Fruit fly (Drosophila melanogaster) whole organism, embryonic: Measurements from ENCODE around the gene CG31948.

Experiments used
- Atf6 ChIP-seq: fragments of 200-800 bp; sonication (Bioruptor generic); IDR thresholded peaks from 2 replicates; pipeline ENCODE4 v1.3.6; 2022; ENCODE audit warnings: missing biosample characterization, missing genetic modification characterization
- C15 ChIP-seq: fragments of 200-800 bp; sonication (Bioruptor generic); IDR thresholded peaks from 3 replicates; pipeline ENCODE4 v1.3.6; 2022; ENCODE audit warnings: missing biosample characterization, missing genetic modification characterization
- CG10321 ChIP-seq: fragments of 200-800 bp; sonication (Bioruptor generic); IDR thresholded peaks from 2 replicates; pipeline ENCODE4 v1.3.6; 2022; ENCODE audit warnings: missing biosample characterization, missing genetic modification characterization
- CG11560 ChIP-seq: fragments of 200-800 bp; sonication (Bioruptor generic); IDR thresholded peaks from 3 replicates; pipeline ENCODE4 v1.3.6; 2022; ENCODE audit warnings: missing biosample characterization, missing genetic modification characterization
- CG1603 ChIP-seq: fragments of 200-800 bp; sonication (Bioruptor generic); optimal IDR thresholded peaks from 2 replicates; lab custom pipeline; 2019; ENCODE audit warnings: missing biosample characterization, mild to moderate bottlenecking, missing genetic modification characterization, moderate library complexity
- CG1647 ChIP-seq: fragments of 200-800 bp; sonication (Bioruptor generic); optimal IDR thresholded peaks from 3 replicates; lab custom pipeline; 2016; ENCODE audit warnings: missing biosample characterization, missing genetic modification characterization
- CG17829 ChIP-seq: fragments of 200-800 bp; optimal IDR thresholded peaks from 2 replicates; lab custom pipeline; 2019; ENCODE audit warnings: missing biosample characterization, mild to moderate bottlenecking, missing genetic modification characterization, moderate library complexity
- CG18619 ChIP-seq: fragments of 200-800 bp; sonication (Bioruptor generic); optimal IDR thresholded peaks from 3 replicates; lab custom pipeline; 2017; ENCODE audit warnings: missing biosample characterization, mild to moderate bottlenecking, missing genetic modification characterization
- CG2129 ChIP-seq: fragments of 200-800 bp; sonication (Bioruptor generic); IDR thresholded peaks from 2 replicates; pipeline ENCODE4 v1.3.6; 2022; ENCODE audit warnings: missing biosample characterization, missing genetic modification characterization; ENCODE audit not compliant: partially characterized antibody
- CG2678 ChIP-seq: fragments of 200-800 bp; sonication (Bioruptor generic); optimal IDR thresholded peaks from 3 replicates; lab custom pipeline; 2019; ENCODE audit warnings: missing biosample characterization, mild to moderate bottlenecking, missing genetic modification characterization, moderate library complexity
- CG31224 ChIP-seq: fragments of 200-800 bp; sonication (Bioruptor generic); IDR thresholded peaks from 2 replicates; pipeline ENCODE4 v1.3.6; 2022; ENCODE audit warnings: missing biosample characterization, missing genetic modification characterization
- CG32772 ChIP-seq: fragments of 200-800 bp; sonication (Bioruptor generic); IDR thresholded peaks from 2 replicates; pipeline ENCODE4 v1.3.6; 2022; ENCODE audit warnings: missing biosample characterization, missing genetic modification characterization
- CG3726 ChIP-seq: fragments of 200-800 bp; sonication (Bioruptor generic); IDR thresholded peaks from 3 replicates; pipeline ENCODE4, ENCODE4 v1.3.6; 2022; ENCODE audit warnings: missing biosample characterization, missing genetic modification characterization
- CG43689 ChIP-seq: fragments of 200-800 bp; sonication (Bioruptor generic); IDR thresholded peaks from 2 replicates; pipeline ENCODE4 v1.3.6; 2022; ENCODE audit warnings: missing biosample characterization, missing genetic modification characterization
- CG6791 ChIP-seq: fragments of 200-800 bp; sonication (Bioruptor generic); IDR thresholded peaks from 3 replicates; pipeline ENCODE4 v1.3.6; 2022; ENCODE audit warnings: missing biosample characterization, missing genetic modification characterization; ENCODE audit not compliant: partially characterized antibody
- CG7372 ChIP-seq: fragments of 200-800 bp; sonication (Bioruptor generic); IDR thresholded peaks from 2 replicates; pipeline ENCODE4 v1.3.6; 2022; ENCODE audit warnings: missing biosample characterization, missing genetic modification characterization
- CG7786 ChIP-seq: fragments of 200-800 bp; sonication (Bioruptor generic); optimal IDR thresholded peaks from 2 replicates; lab custom pipeline; 2016; ENCODE audit warnings: missing biosample characterization, missing genetic modification characterization
- CG8944 ChIP-seq: fragments of 200-800 bp; sonication (Bioruptor generic); optimal IDR thresholded peaks from 3 replicates; lab custom pipeline; 2016; ENCODE audit warnings: missing biosample characterization, missing genetic modification characterization
- CG9797 ChIP-seq: fragments of 200-800 bp; sonication (Bioruptor generic); optimal IDR thresholded peaks from 3 replicates; lab custom pipeline; 2018; ENCODE audit warnings: missing biosample characterization, mild to moderate bottlenecking, missing genetic modification characterization
- CG9876 ChIP-seq: fragments of 200-800 bp; sonication (Bioruptor generic); optimal IDR thresholded peaks from 2 replicates; lab custom pipeline; 2016; ENCODE audit warnings: missing biosample characterization, missing genetic modification characterization
- Chrac-16 ChIP-seq: fragments of 200-800 bp; sonication (Bioruptor generic); optimal IDR thresholded peaks from 3 replicates; lab custom pipeline; 2016; ENCODE audit warnings: missing biosample characterization, missing genetic modification characterization
- Dp ChIP-seq: fragments of 200-800 bp; sonication (Bioruptor generic); optimal IDR thresholded peaks from 2 replicates; lab custom pipeline; 2018; ENCODE audit warnings: missing biosample characterization, mild to moderate bottlenecking, missing genetic modification characterization, moderate library complexity
- Fer1 ChIP-seq: fragments of 200-800 bp; sonication (Bioruptor generic); optimal IDR thresholded peaks from 2 replicates; lab custom pipeline; 2017; ENCODE audit warnings: missing biosample characterization, mild to moderate bottlenecking, missing genetic modification characterization
- Fer3 ChIP-seq: fragments of 200-800 bp; sonication (Bioruptor generic); optimal IDR thresholded peaks from 2 replicates; lab custom pipeline; 2018; ENCODE audit warnings: missing biosample characterization, mild to moderate bottlenecking, missing genetic modification characterization, moderate library complexity
- HmgD ChIP-seq: fragments of 200-800 bp; sonication (Bioruptor generic); optimal IDR thresholded peaks from 3 replicates; lab custom pipeline; 2016; ENCODE audit warnings: missing biosample characterization, missing genetic modification characterization
- Hsf ChIP-seq: fragments of 200-800 bp; sonication (Bioruptor generic); optimal IDR thresholded peaks from 3 replicates; lab custom pipeline; 2016; ENCODE audit warnings: missing biosample characterization, missing genetic modification characterization
- Mrtf ChIP-seq: fragments of 200-800 bp; sonication (Bioruptor generic); IDR thresholded peaks from 3 replicates; pipeline ENCODE4 v1.3.6; 2022; ENCODE audit warnings: missing biosample characterization, missing genetic modification characterization
- PHDP ChIP-seq: fragments of 200-800 bp; sonication (Bioruptor generic); optimal IDR thresholded peaks from 3 replicates; lab custom pipeline; 2018; ENCODE audit warnings: missing biosample characterization, mild to moderate bottlenecking, missing genetic modification characterization, moderate library complexity
- Rx ChIP-seq: fragments of 200-800 bp; sonication (Bioruptor generic); IDR thresholded peaks from 2 replicates; pipeline ENCODE4 v1.3.6; 2022; ENCODE audit warnings: missing biosample characterization, missing genetic modification characterization
- Sry-δ ChIP-seq: fragments of 200-800 bp; sonication (Bioruptor generic); optimal IDR thresholded peaks from 2 replicates; lab custom pipeline; 2016; ENCODE audit warnings: missing biosample characterization, missing genetic modification characterization
- Stat92E ChIP-seq, 3 experiments: fragments of >200 bp in 2 of 3; fragments of 200-800 bp in 1 of 3; sonication (Bioruptor generic) in 1 of 3; optimal IDR thresholded peaks; 2 replicates each; lab custom pipeline; 2017 to 2019; ENCODE audit warnings: missing biosample characterization in 3 of 3, missing genetic modification characterization in 3 of 3, mild to moderate bottlenecking in 1 of 3, moderate library complexity in 1 of 3
- ash1 ChIP-seq: fragments of 200-800 bp; sonication (Bioruptor generic); optimal IDR thresholded peaks from 2 replicates; lab custom pipeline; 2018; ENCODE audit warnings: missing biosample characterization, mild to moderate bottlenecking, missing genetic modification characterization
- br ChIP-seq: fragments of >200 bp; optimal IDR thresholded peaks from 2 replicates; lab custom pipeline; 2017
- chinmo ChIP-seq: fragments of 200-800 bp; sonication (Bioruptor generic); IDR thresholded peaks from 4 replicates; pipeline ENCODE4 v1.3.6; 2022; ENCODE audit warnings: missing biosample characterization, missing genetic modification characterization; ENCODE audit not compliant: partially characterized antibody
- croc ChIP-seq: fragments of 200-800 bp; sonication (Bioruptor generic); conservative IDR thresholded peaks from 3 replicates; pipeline ENCODE4 v1.3.6; 2022; ENCODE audit warnings: missing biosample characterization, missing genetic modification characterization
- ems ChIP-seq: fragments of 200-800 bp; sonication (Bioruptor generic); optimal IDR thresholded peaks from 3 replicates; lab custom pipeline; 2016; ENCODE audit warnings: missing biosample characterization, missing genetic modification characterization
- exex ChIP-seq: fragments of 200-800 bp; sonication (Bioruptor generic); optimal IDR thresholded peaks from 4 replicates; lab custom pipeline; 2018; ENCODE audit warnings: missing biosample characterization, mild to moderate bottlenecking, missing genetic modification characterization, moderate library complexity
- fd102C ChIP-seq: fragments of 200-800 bp; sonication (Bioruptor generic); optimal IDR thresholded peaks from 2 replicates; lab custom pipeline; 2018; ENCODE audit warnings: missing biosample characterization, mild to moderate bottlenecking, missing genetic modification characterization, moderate library complexity
- fu2 ChIP-seq: fragments of 200-800 bp; sonication (Bioruptor generic); optimal IDR thresholded peaks from 2 replicates; lab custom pipeline; 2016; ENCODE audit warnings: missing biosample characterization, missing genetic modification characterization
- gsb ChIP-seq: fragments of 200-800 bp; sonication (Bioruptor generic); IDR thresholded peaks from 2 replicates; pipeline ENCODE4 v1.3.6; 2022; ENCODE audit warnings: missing biosample characterization, missing genetic modification characterization
- ind ChIP-seq: fragments of 200-800 bp; sonication (Bioruptor generic); optimal IDR thresholded peaks from 3 replicates; lab custom pipeline; 2016; ENCODE audit warnings: missing biosample characterization, missing genetic modification characterization
- lilli ChIP-seq: fragments of 200-800 bp; sonication (Bioruptor generic); optimal IDR thresholded peaks from 3 replicates; lab custom pipeline; 2016; ENCODE audit warnings: missing biosample characterization, missing genetic modification characterization
- org-1 ChIP-seq: fragments of 200-800 bp; sonication (Bioruptor generic); optimal IDR thresholded peaks from 2 replicates; lab custom pipeline; 2017; ENCODE audit warnings: missing biosample characterization, missing genetic modification characterization
- prd ChIP-seq, 3 experiments: fragments of >200 bp in 2 of 3; fragments of 200-800 bp in 1 of 3; sonication (Bioruptor generic) in 1 of 3; optimal IDR thresholded peaks in 2 of 3; IDR thresholded peaks in 1 of 3; 2 replicates in 2 of 3; 3 replicates in 1 of 3; pipeline versions ENCODE4 v1.3.6 to Lab custom; 2017 to 2022; ENCODE audit warnings: missing biosample characterization in 1 of 3, missing genetic modification characterization in 1 of 3
- sqz ChIP-seq: fragments of 200-800 bp; sonication (Bioruptor generic); optimal IDR thresholded peaks from 3 replicates; lab custom pipeline; 2018; ENCODE audit warnings: missing biosample characterization, mild to moderate bottlenecking, missing genetic modification characterization
- sug ChIP-seq: fragments of 200-800 bp; optimal IDR thresholded peaks from 2 replicates; lab custom pipeline; 2019; ENCODE audit warnings: missing biosample characterization, mild to moderate bottlenecking, missing genetic modification characterization, moderate library complexity
- tap ChIP-seq: fragments of 200-800 bp; optimal IDR thresholded peaks from 3 replicates; lab custom pipeline; 2019; ENCODE audit warnings: missing biosample characterization, mild to moderate bottlenecking, missing genetic modification characterization, moderate library complexity
- vvl ChIP-seq: fragments of 200-800 bp; sonication (Bioruptor generic); IDR thresholded peaks from 2 replicates; pipeline ENCODE4 v1.3.6; 2022; ENCODE audit warnings: missing biosample characterization, missing genetic modification characterization

Gene CG31948

DNA sequence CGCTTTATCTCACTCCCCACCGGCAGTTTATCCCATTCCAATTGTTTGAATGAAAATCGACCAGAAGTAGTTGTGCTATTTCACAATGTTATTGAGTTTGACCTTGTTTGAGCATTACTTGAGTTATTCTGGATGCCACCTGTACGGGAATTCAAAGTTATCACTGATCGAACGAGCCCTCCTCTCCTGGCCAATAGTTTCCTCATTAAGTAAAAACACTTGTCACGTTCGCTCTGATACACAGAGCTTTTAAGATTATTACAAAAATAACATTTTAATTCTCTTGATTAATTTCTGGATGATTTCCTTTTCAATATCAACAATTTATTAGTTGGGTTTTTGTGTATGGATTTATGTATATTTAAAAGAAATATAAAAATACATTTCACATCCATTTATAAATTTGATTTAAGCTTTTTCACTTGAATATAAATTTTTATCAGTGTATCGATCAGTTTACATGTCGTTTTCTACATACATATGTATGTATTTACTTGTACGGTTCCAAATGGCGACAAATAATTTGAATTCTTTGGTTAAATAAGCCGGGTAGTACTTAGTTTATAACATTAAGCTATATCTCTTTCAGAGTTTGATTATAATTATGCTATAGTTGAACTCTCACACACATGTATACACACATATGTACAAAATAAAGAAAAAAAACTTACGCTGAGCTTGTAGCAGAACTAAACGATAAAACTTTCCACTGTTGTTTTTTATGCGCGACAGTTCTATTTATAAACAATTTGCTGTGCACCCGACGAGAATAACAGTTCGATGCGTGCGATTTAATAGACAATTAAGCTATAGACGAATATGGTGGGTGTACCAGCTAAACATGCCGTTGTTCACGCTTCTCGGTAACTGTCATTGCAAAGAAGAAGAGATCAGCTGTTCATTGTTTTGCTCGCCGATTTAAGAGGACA is 42.4 kb downstream of the CG31948 start, which contains the start of the genes CG3609 and CG15390 (continued):
- peak; percentile 71 for TF ChIP-seq Rx
- TF ChIP-seq ems = peak; percentile 91
- TF ChIP-seq CG32772 (GFP tag; lab: Robert Waterston, UW) = peak; percentile 77
- TF ChIP-seq CG43689 (GFP tag; lab: Robert Waterston, UW) = 0 out of 2 replicates have a peak, but pooled peaks have one; percentile 9
- TF ChIP-seq sug (tag; lab: Kevin White, UChicago) = peak; percentile 85
- TF ChIP-seq Fer3 = peak; percentile 72
- peak; percentile 66 for TF ChIP-seq Sry-δ
- peak; percentile 49 for TF ChIP-seq CG17829 (tag; lab: Kevin White, UChicago)
- TF ChIP-seq croc (GFP tag; lab: Robert Waterston, UW) = no peak
- no peak for TF ChIP-seq br (lab: Kevin White, UChicago)
- peak; percentile 77 for TF ChIP-seq PHDP (tag; lab: Kevin White, UChicago)
- peak; percentile 86 for TF ChIP-seq ash1 (GFP tag; lab: Kevin White, UChicago)
- no peak for TF ChIP-seq CG2129 (GFP tag; lab: Robert Waterston, UW)
- peak; percentile 87 for TF ChIP-seq CG1603 (tag; lab: Kevin White, UChicago)
- peak; percentile 83 for TF ChIP-seq Chrac-16 (GFP tag; lab: Kevin White, UChicago)
- TF ChIP-seq CG3726 (GFP tag; lab: Robert Waterston, UW) = 0 out of 3 replicates have a peak, but pooled peaks have one; percentile 17
- TF ChIP-seq lilli (GFP tag; lab: Kevin White, UChicago) = peak; percentile 96
- TF ChIP-seq CG10321 (GFP tag; lab: Robert Waterston, UW) = 0 out of 2 replicates have a peak, but pooled peaks have one; percentile 13
- peak; percentile 66 for TF ChIP-seq CG2678 (tag; lab: Kevin White, UChicago)
- peak; percentile 94 for TF ChIP-seq vvl (GFP tag; lab: Robert Waterston, UW)
- peak; percentile 39; the same call in 1 of the 3 replicates for TF ChIP-seq CG6791 (GFP tag; lab: Robert Waterston, UW)
- TF ChIP-seq fu2 (GFP tag; lab: Kevin White, UChicago) = peak; percentile 83
- peak; percentile 91 for TF ChIP-seq exex (tag; lab: Kevin White, UChicago)
- peak; percentile 72 for TF ChIP-seq Fer1
- no peak for TF ChIP-seq prd (optimal IDR thresholded peaks at IDR 0.05; lab: Kevin White, UChicago)
- peak; percentile 86 for TF ChIP-seq prd (GFP tag; IDR thresholded peaks at IDR 0.05; lab: Robert Waterston, UW)
- no peak for TF ChIP-seq tap (tag; lab: Kevin White, UChicago)
- peak; percentile 59 for TF ChIP-seq org-1 (GFP tag; lab: Kevin White, UChicago)
- peak; percentile 85 for TF ChIP-seq CG1647
- peak; percentile 75 for TF ChIP-seq ind (GFP tag; lab: Kevin White, UChicago)
- peak; percentile 68 for TF ChIP-seq CG11560
- TF ChIP-seq gsb (GFP tag; lab: Robert Waterston, UW) = peak; percentile 51; the same call in 1 of the 2 replicates
- peak; percentile 25 for TF ChIP-seq Dp (GFP tag; lab: Kevin White, UChicago)
- TF ChIP-seq CG9797 = no peak
- peak; percentile 72; the same call in 1 of the 3 replicates for TF ChIP-seq C15 (GFP tag; lab: Robert Waterston, UW)
- peak; percentile 85 for TF ChIP-seq CG8944
- TF ChIP-seq CG18619 (GFP tag; lab: Kevin White, UChicago) = peak; percentile 69
- TF ChIP-seq chinmo (GFP tag; lab: Robert Waterston, UW) = 0 out of 4 replicates have a peak, but pooled peaks have one; percentile 54
- peak in 1 of 3 experiments; percentile 49 for TF ChIP-seq Stat92E (GFP tag; optimal IDR thresholded peaks at IDR 0.05; lab: Kevin White, UChicago)
- peak; percentile 79 for TF ChIP-seq sqz (GFP tag; lab: Kevin White, UChicago)
- no peak for TF ChIP-seq fd102C (GFP tag; lab: Kevin White, UChicago)
- peak; percentile 92 for TF ChIP-seq HmgD (GFP tag; lab: Kevin White, UChicago)
- TF ChIP-seq Mrtf (GFP tag; lab: Robert Waterston, UW) = peak; percentile 82; the same call in 2 of the 3 replicates
- TF ChIP-seq Hsf (GFP tag; lab: Kevin White, UChicago) = peak; percentile 89
- TF ChIP-seq CG7372 (GFP tag; lab: Robert Waterston, UW) = peak; percentile 60
- TF ChIP-seq CG9876 (GFP tag; lab: Kevin White, UChicago) = peak; percentile 75
- peak; percentile 90 for TF ChIP-seq CG7786 (GFP tag; lab: Kevin White, UChicago)
- peak; percentile 70 for TF ChIP-seq CG31224 (GFP tag; lab: Robert Waterston, UW)
- TF ChIP-seq Atf6 (GFP tag; lab: Robert Waterston, UW) = peak; percentile 80
